Fruit fly (Drosophila melanogaster): ENCODE measurements around the gene Poxm.

DNA sequence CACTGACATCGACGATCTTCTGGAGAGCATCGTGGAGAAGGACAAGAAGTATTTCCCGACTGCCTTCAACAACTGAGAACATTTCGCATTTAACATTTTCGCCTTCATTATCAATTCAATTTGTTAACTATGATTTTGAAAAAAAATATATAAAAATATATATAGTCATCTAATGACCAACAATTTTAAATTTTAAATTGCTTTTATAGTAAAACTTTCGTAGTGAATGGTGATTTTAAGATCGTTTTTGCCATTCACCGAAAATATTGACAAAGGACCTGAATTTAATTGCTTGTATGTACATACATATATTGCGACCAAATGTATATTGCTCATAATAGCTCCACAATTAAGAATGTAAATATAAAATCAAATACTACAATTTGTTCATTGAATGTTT is 13.7 kb upstream of the Poxm start, which contains the start of gene CG7352:
- TF ChIP-seq CG32264 (GFP tag; optimal IDR thresholded peaks at IDR 0.05) (no peak), Dfd (GFP tag; optimal IDR thresholded peaks at IDR 0.05) (no peak), usp (GFP tag; optimal IDR thresholded peaks at IDR 0.05) (no peak)
